Worm (Caenorhabditis elegans) whole organism, late embryonic: ENCODE results near the gene ent-3.

Source experiments
- ama-1 ChIP-seq: fragments of 150-350 bp; optimal IDR thresholded peaks from 2 replicates; lab custom pipeline; 2014
- ceh-14 ChIP-seq: sonication (generic microtip); optimal IDR thresholded peaks from 2 replicates; lab custom pipeline; 2016; ENCODE audit warnings: missing genotype, missing genetic modification characterization, missing compliant biosample characterization
- elt-2 ChIP-seq: sonication (generic microtip); optimal IDR thresholded peaks from 2 replicates; lab custom pipeline; 2016; ENCODE audit warnings: missing genetic modification reagents, missing genetic modification characterization, missing compliant biosample characterization
- fkh-10 ChIP-seq: fragments of 150-350 bp; optimal IDR thresholded peaks from 2 replicates; lab custom pipeline; 2014; ENCODE audit warnings: missing biosample characterization, missing genetic modification reagents, missing genetic modification characterization
- nfya-1 ChIP-seq: sonication (generic microtip); optimal IDR thresholded peaks from 2 replicates; lab custom pipeline; 2017; ENCODE audit warnings: missing genetic modification characterization, mild to moderate bottlenecking, missing compliant biosample characterization, antibody characterized with exemption, moderate library complexity

DNA sequence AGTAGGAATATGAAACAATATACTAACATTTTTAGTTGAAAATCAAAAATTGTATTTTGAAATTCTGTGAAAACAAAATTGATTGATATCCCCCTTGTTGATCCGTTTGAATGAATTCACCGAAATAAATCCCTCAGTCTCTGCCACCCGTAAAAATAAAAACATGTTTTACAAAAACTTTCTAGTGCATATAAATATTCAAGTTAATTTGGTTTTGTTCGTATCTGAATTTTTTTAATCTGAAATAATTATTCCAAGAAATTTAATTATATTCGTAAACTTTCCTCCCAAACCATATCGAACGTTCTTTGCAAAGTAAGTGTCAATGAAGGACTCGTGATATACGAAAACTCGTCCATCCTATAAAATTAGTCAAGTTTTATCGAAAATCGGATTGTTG is 37.2 kb upstream of the ent-3 start, which contains the start of gene F40G12.6:
- no peak for TF ChIP-seq elt-2
- no peak for TF ChIP-seq nfya-1 (tag; lab: Kevin White, UChicago)
- no peak for TF ChIP-seq fkh-10
- TF ChIP-seq ama-1 (lab: Kevin White, UChicago): no peak
- TF ChIP-seq ceh-14 (tag; lab: Kevin White, UChicago): no peak
